Worm (Caenorhabditis elegans): Measurements from ENCODE around the gene F02H6.2.

F02H6.2 gene

ce11 chrIV:14203162-14203561 is 6.9 kb downstream of the F02H6.2 start, which contains the start of gene F02H6.3:
TSS of gene F02H6.3 (plus strand) at chrIV:14203427.
- no peak for TF ChIP-seq mep-1 (tag; optimal IDR thresholded peaks at IDR 0.05)
- TF ChIP-seq mab-5 (tag; optimal IDR thresholded peaks at IDR 0.05): no peak
- TF ChIP-seq lin-32 (GFP tag; optimal IDR thresholded peaks at IDR 0.05): no peak
- no peak for TF ChIP-seq bed-3 (GFP tag; optimal IDR thresholded peaks at IDR 0.05)
- no peak for TF ChIP-seq ztf-11 (tag; optimal IDR thresholded peaks at IDR 0.05)
- no peak for TF ChIP-seq blmp-1 (tag; optimal IDR thresholded peaks at IDR 0.05)
- no peak for TF ChIP-seq nhr-2 (tag; optimal IDR thresholded peaks at IDR 0.05)
- TF ChIP-seq cnd-1 (tag; optimal IDR thresholded peaks at IDR 0.05): no peak
- TF ChIP-seq unc-62 (GFP tag; optimal IDR thresholded peaks at IDR 0.05): no peak
- TF ChIP-seq nhr-28 (tag; optimal IDR thresholded peaks at IDR 0.05): no peak
- TF ChIP-seq ham-2 (GFP tag; optimal IDR thresholded peaks at IDR 0.05): no peak
- no peak for TF ChIP-seq sem-2 (GFP tag; optimal IDR thresholded peaks at IDR 0.05)
- no peak for TF ChIP-seq nhr-237 (tag; optimal IDR thresholded peaks at IDR 0.05)
- no peak for TF ChIP-seq lin-13 (tag; optimal IDR thresholded peaks at IDR 0.05)

ce11 chrIV:14215777-14216176 is 19.5 kb downstream of the F02H6.2 start:
- TF ChIP-seq nhr-237 (tag; optimal IDR thresholded peaks at IDR 0.05) (no peak), M03D4.4 (tag; optimal IDR thresholded peaks at IDR 0.05) (no peak), sptf-1 (tag; optimal IDR thresholded peaks at IDR 0.05) (no peak), flh-1 (GFP tag; optimal IDR thresholded peaks at IDR 0.05) (no peak), tbx-8 (GFP tag; optimal IDR thresholded peaks at IDR 0.05) (no peak), ztf-11 (tag; optimal IDR thresholded peaks at IDR 0.05) (no peak), drap-1 (GFP tag; optimal IDR thresholded peaks at IDR 0.05) (no peak), pha-4 (tag; optimal IDR thresholded peaks at IDR 0.05) (no peak)

- TF ChIP-seq zip-8 (tag; optimal IDR thresholded peaks at IDR 0.05): peak; percentile 65
Observed at ce11 chrIV:14218526-14218925, 22.2 kb downstream of the F02H6.2 start.

ce11 chrIV:14219714-14220113 is 23.4 kb downstream of the F02H6.2 start, which contains the start of gene sqrd-1:
TSS of gene sqrd-1 (plus strand) at chrIV:14219871.
- TF ChIP-seq unc-39 (tag; optimal IDR thresholded peaks at IDR 0.05): no peak
- peak; percentile 3 for TF ChIP-seq nhr-2 (tag; optimal IDR thresholded peaks at IDR 0.05)
- no peak for TF ChIP-seq unc-62 (GFP tag; optimal IDR thresholded peaks at IDR 0.05)
- no peak for TF ChIP-seq nhr-28 (tag; optimal IDR thresholded peaks at IDR 0.05)
- no peak for TF ChIP-seq lsy-2 (tag; optimal IDR thresholded peaks at IDR 0.05)
- no peak for TF ChIP-seq sem-2 (GFP tag; optimal IDR thresholded peaks at IDR 0.05)
- no peak for TF ChIP-seq nhr-237 (tag; optimal IDR thresholded peaks at IDR 0.05)
- TF ChIP-seq hlh-1 (tag; optimal IDR thresholded peaks at IDR 0.05): peak; percentile 71
- TF ChIP-seq drap-1 (GFP tag; optimal IDR thresholded peaks at IDR 0.05): no peak
- no peak for TF ChIP-seq ceh-43 (GFP tag; optimal IDR thresholded peaks at IDR 0.05)
- no peak for TF ChIP-seq flh-1 (GFP tag; optimal IDR thresholded peaks at IDR 0.05)
- no peak for TF ChIP-seq tbx-8 (GFP tag; optimal IDR thresholded peaks at IDR 0.05)
- TF ChIP-seq elt-1 (tag; optimal IDR thresholded peaks at IDR 0.05; ENCODE audit: borderline replicate concordance, insufficient read depth): peak; percentile 52
- no peak for TF ChIP-seq snpc-4 (tag; optimal IDR thresholded peaks at IDR 0.05)

- TF ChIP-seq lin-32 (GFP tag; optimal IDR thresholded peaks at IDR 0.05) (peak; percentile 11), ceh-39 (tag; optimal IDR thresholded peaks at IDR 0.05) (no peak), ceh-83 (GFP tag; optimal IDR thresholded peaks at IDR 0.05) (peak; percentile 62)
Observed at ce11 chrIV:14224912-14225311, 28.6 kb downstream of the F02H6.2 start.

- TF ChIP-seq nhr-237 (tag; optimal IDR thresholded peaks at IDR 0.05): no peak
- TF ChIP-seq M03D4.4 (tag; optimal IDR thresholded peaks at IDR 0.05): no peak
- TF ChIP-seq ces-1 (GFP tag; optimal IDR thresholded peaks at IDR 0.05): no peak
- TF ChIP-seq pha-4 (tag; optimal IDR thresholded peaks at IDR 0.05): no peak
- TF ChIP-seq unc-39 (tag; optimal IDR thresholded peaks at IDR 0.05): no peak
- TF ChIP-seq unc-120 (tag; optimal IDR thresholded peaks at IDR 0.05; ENCODE audit: poor library complexity, severe bottlenecking): no peak
- TF ChIP-seq sptf-1 (tag; optimal IDR thresholded peaks at IDR 0.05): no peak
- TF ChIP-seq bed-3 (GFP tag; optimal IDR thresholded peaks at IDR 0.05): no peak
Observed at ce11 chrIV:14227138-14227537, 30.9 kb downstream of the F02H6.2 start.

All from whole organism, mixed stage, embryonic.